Worm (Caenorhabditis elegans) whole organism, young adult: Measurements from ENCODE around the gene eps-8.
"Not testable (repeated sequence)": the region's sequence is repeated elsewhere in the genome, so short reads cannot be mapped to it uniquely, and the experiment has no call there.

Source experiments
- C06A6.2 ChIP-seq: fragments of 200-800 bp; sonication (Bioruptor generic); conservative IDR thresholded peaks from 2 replicates; pipeline ENCODE4 v1.3.6; 2022; ENCODE audit warnings: missing genetic modification characterization, missing compliant biosample characterization
- D2030.7 ChIP-seq: fragments of 200-800 bp; sonication (Bioruptor generic); IDR thresholded peaks from 2 replicates; pipeline ENCODE4 v1.3.6; 2022; ENCODE audit warnings: missing genetic modification reagents, missing genetic modification characterization, missing compliant biosample characterization
- F23B12.7 ChIP-seq: sonication (generic microtip); optimal IDR thresholded peaks from 2 replicates; lab custom pipeline; 2017; ENCODE audit warnings: missing genetic modification characterization, mild to moderate bottlenecking, missing compliant biosample characterization, antibody characterized with exemption, moderate library complexity; ENCODE audit not compliant: insufficient read depth
- K12H6.12 ChIP-seq: fragments of 200-800 bp; sonication (Bioruptor generic); optimal IDR thresholded peaks from 2 replicates; lab custom pipeline; 2018; ENCODE audit warnings: mild to moderate bottlenecking, missing genetic modification characterization, missing compliant biosample characterization
- Y67H2A.10 ChIP-seq: fragments of 200-800 bp; sonication (Bioruptor generic); conservative IDR thresholded peaks from 2 replicates; pipeline ENCODE4 v1.3.6; 2022; ENCODE audit warnings: missing genetic modification reagents, missing genetic modification characterization, missing compliant biosample characterization
- Y79H2A.3 ChIP-seq: fragments of 200-800 bp; sonication (Bioruptor generic); conservative IDR thresholded peaks from 2 replicates; pipeline ENCODE4 v1.3.6; 2022; ENCODE audit warnings: missing genetic modification reagents, missing genetic modification characterization, missing compliant biosample characterization
- ZK185.1 ChIP-seq: sonication (generic microtip); optimal IDR thresholded peaks from 2 replicates; lab custom pipeline; 2016; ENCODE audit warnings: mild to moderate bottlenecking, missing genetic modification characterization, missing compliant biosample characterization; ENCODE audit not compliant: poor library complexity, severe bottlenecking
- aptf-3 ChIP-seq: fragments of 200-800 bp; sonication (Bioruptor generic); IDR thresholded peaks from 2 replicates; pipeline ENCODE4 v1.3.6; 2022; ENCODE audit warnings: missing genetic modification characterization, missing compliant biosample characterization
- athp-1 ChIP-seq: sonication (generic microtip); optimal IDR thresholded peaks from 2 replicates; lab custom pipeline; 2017; ENCODE audit warnings: mild to moderate bottlenecking, missing genetic modification characterization, missing compliant biosample characterization
- attf-6 ChIP-seq: fragments of 200-800 bp; sonication (Bioruptor generic); IDR thresholded peaks from 2 replicates; pipeline ENCODE4 v1.3.6; 2022; ENCODE audit warnings: missing genetic modification reagents, missing genetic modification characterization, missing compliant biosample characterization
- bed-1 ChIP-seq: fragments of 200-800 bp; sonication (Bioruptor generic); IDR thresholded peaks from 2 replicates; pipeline ENCODE4 v1.3.6; 2022; ENCODE audit warnings: missing genetic modification reagents, missing genetic modification characterization, missing compliant biosample characterization
- chd-7 ChIP-seq: sonication (generic microtip); optimal IDR thresholded peaks from 2 replicates; lab custom pipeline; 2016; ENCODE audit warnings: mild to moderate bottlenecking, missing genetic modification characterization, moderate library complexity, missing compliant biosample characterization
- die-1 ChIP-seq: sonication (generic microtip); optimal IDR thresholded peaks from 2 replicates; lab custom pipeline; 2016; ENCODE audit warnings: missing genotype, mild to moderate bottlenecking, missing genetic modification characterization, missing compliant biosample characterization
- ets-4 ChIP-seq: fragments of 200-800 bp; sonication (Bioruptor generic); optimal IDR thresholded peaks from 2 replicates; lab custom pipeline; 2018; ENCODE audit warnings: mild to moderate bottlenecking, missing genetic modification characterization, missing compliant biosample characterization
- hmg-1.2 ChIP-seq: fragments of 200-800 bp; sonication (Bioruptor generic); IDR thresholded peaks from 2 replicates; pipeline ENCODE4 v1.3.6; 2022; ENCODE audit warnings: missing genetic modification reagents, missing genetic modification characterization, missing compliant biosample characterization
- lag-1 ChIP-seq: fragments of 200-800 bp; sonication (Bioruptor generic); IDR thresholded peaks from 2 replicates; pipeline ENCODE4 v1.3.6; 2022; ENCODE audit warnings: missing genetic modification reagents, missing genetic modification characterization, missing compliant biosample characterization
- lin-35 ChIP-seq, 3 experiments: fragments of 150-350 bp in 2 of 3; sonication (generic microtip) in 1 of 3; optimal IDR thresholded peaks; 2 replicates each; lab custom pipeline; 2014 to 2018; ENCODE audit warnings: missing biosample characterization in 3 of 3, missing genetic modification characterization in 3 of 3, missing genetic modification reagents in 3 of 3
- lin-40 ChIP-seq: sonication (generic microtip); optimal IDR thresholded peaks from 2 replicates; lab custom pipeline; 2016; ENCODE audit warnings: missing genetic modification characterization, mild to moderate bottlenecking, missing compliant biosample characterization, missing genotype, missing genetic modification reagents
- lsl-1 ChIP-seq: fragments of 200-800 bp; sonication (Bioruptor generic); optimal IDR thresholded peaks from 2 replicates; lab custom pipeline; 2018; ENCODE audit warnings: mild to moderate bottlenecking, missing genetic modification characterization, moderate library complexity, missing compliant biosample characterization
- madf-6 ChIP-seq: fragments of 200-800 bp; sonication (Bioruptor generic); IDR thresholded peaks from 2 replicates; pipeline ENCODE4 v1.3.6; 2022; ENCODE audit warnings: missing genetic modification reagents, missing genetic modification characterization, missing compliant biosample characterization
- mes-4 ChIP-seq: sonication (generic microtip); optimal IDR thresholded peaks from 2 replicates; lab custom pipeline; 2016; ENCODE audit warnings: missing genotype, missing genetic modification characterization, missing compliant biosample characterization
- nhr-120 ChIP-seq: fragments of 200-800 bp; sonication (Bioruptor generic); IDR thresholded peaks from 2 replicates; pipeline ENCODE4 v1.3.6; 2022; ENCODE audit warnings: missing genetic modification characterization, missing compliant biosample characterization
- snpc-1.1 ChIP-seq: sonication (generic microtip); optimal IDR thresholded peaks from 2 replicates; lab custom pipeline; 2017; ENCODE audit warnings: missing genetic modification characterization, mild to moderate bottlenecking, missing compliant biosample characterization, antibody characterized with exemption, moderate library complexity, missing genotype, missing genetic modification reagents; ENCODE audit not compliant: insufficient read depth
- snpc-4 ChIP-seq, 5 experiments: fragments of 150-350 bp in 1 of 5; sonication (generic microtip) in 4 of 5; optimal IDR thresholded peaks; 2 replicates each; lab custom pipeline; 2014 to 2018; ENCODE audit warnings: missing genetic modification characterization in 5 of 5, missing biosample characterization in 3 of 5, antibody characterized with exemption in 2 of 5, mild to moderate bottlenecking in 2 of 5, missing compliant biosample characterization in 2 of 5, missing genotype in 2 of 5, moderate library complexity in 2 of 5, missing genetic modification reagents in 1 of 5
- sptf-2 ChIP-seq: fragments of 200-800 bp; sonication (Bioruptor generic); optimal IDR thresholded peaks from 2 replicates; lab custom pipeline; 2018; ENCODE audit warnings: mild to moderate bottlenecking, missing genetic modification characterization, missing compliant biosample characterization
- tbx-9 ChIP-seq: sonication (generic microtip); optimal IDR thresholded peaks from 2 replicates; lab custom pipeline; 2016; ENCODE audit warnings: borderline replicate concordance, missing genetic modification characterization, inconsistent platforms, missing compliant biosample characterization
- ztf-28 ChIP-seq: fragments of 200-800 bp; sonication (Bioruptor generic); IDR thresholded peaks from 2 replicates; pipeline ENCODE4 v1.3.6; 2022; ENCODE audit warnings: missing genetic modification reagents, missing genetic modification characterization, missing compliant biosample characterization

eps-8 gene

ce11 chrIV:14932640-14933039 is 53.4 kb downstream of the eps-8 start, which contains the start of gene Y57G11C.1131:
Gene Y57G11C.1131, plus strand, starts transcription at chrIV:14932972.
- TF ChIP-seq snpc-4 (GFP tag; optimal IDR thresholded peaks at IDR 0.05; lab: Kevin White, UChicago): peak; percentile 84
- TF ChIP-seq snpc-4 (tag; optimal IDR thresholded peaks at IDR 0.05; lab: Kevin White, UChicago): peak; percentile 48 to 97 (median 90)
- TF ChIP-seq hmg-1.2 (GFP tag; lab: Robert Waterston, UW): peak; percentile 57
- no peak for TF ChIP-seq lin-40 (tag; lab: Kevin White, UChicago)
- TF ChIP-seq snpc-1.1 (tag; lab: Kevin White, UChicago): peak; percentile 73
- 0 out of 2 replicates have a peak, but pooled peaks have one; percentile 14 for TF ChIP-seq D2030.7 (GFP tag; lab: Robert Waterston, UW)
- TF ChIP-seq attf-6 (GFP tag; lab: Robert Waterston, UW): peak; percentile 89

- no peak for TF ChIP-seq ztf-28
- no peak for TF ChIP-seq ZK185.1 (tag; lab: Kevin White, UChicago)
- no peak for TF ChIP-seq lin-35 (GFP tag; optimal IDR thresholded peaks at IDR 0.05; lab: Kevin White, UChicago)
- TF ChIP-seq sptf-2: no peak
- TF ChIP-seq nhr-120 (GFP tag; lab: Robert Waterston, UW): no peak
- no peak for TF ChIP-seq F23B12.7 (tag; lab: Kevin White, UChicago)
- no peak for TF ChIP-seq ets-4 (GFP tag; lab: Kevin White, UChicago)
- no peak for TF ChIP-seq C06A6.2 (GFP tag; lab: Robert Waterston, UW)
- TF ChIP-seq tbx-9 (tag; lab: Kevin White, UChicago): no peak
- TF ChIP-seq bed-1 (GFP tag; lab: Robert Waterston, UW): no peak
- TF ChIP-seq lsl-1 (GFP tag; lab: Kevin White, UChicago): no peak
- TF ChIP-seq lag-1: no peak
- no peak for TF ChIP-seq athp-1 (tag; lab: Kevin White, UChicago)
- no peak for TF ChIP-seq madf-6 (GFP tag; lab: Robert Waterston, UW)
- TF ChIP-seq K12H6.12 (tag; lab: Kevin White, UChicago): no peak
- TF ChIP-seq Y67H2A.10 (GFP tag; lab: Robert Waterston, UW): no peak
Observed at ce11 chrIV:14937017-14937416, 57.7 kb downstream of the eps-8 start, which contains the start of gene Y57G11C.1144. Gene Y57G11C.1144, plus strand, starts transcription at chrIV:14937317.

- TF ChIP-seq chd-7; ets-4 (GFP tag; lab: Kevin White, UChicago); mes-4 (tag; lab: Kevin White, UChicago): not testable (repeated sequence)
- TF ChIP-seq, all 124 proteins: peak for 0; not testable (repeated sequence) for 124
Observed at ce11 chrIV:14938596-14938995, 59.3 kb downstream of the eps-8 start, which contains the start of gene Y57G11C.30. Gene Y57G11C.30, plus strand, starts transcription at chrIV:14938896.

ce11 chrIV:14944234-14944633 is 65.0 kb downstream of the eps-8 start, which contains the start of gene Y57G11C.48:
Gene Y57G11C.48, minus strand, starts transcription at chrIV:14944334.
- no peak for TF ChIP-seq aptf-3 (GFP tag; lab: Robert Waterston, UW)
- peak; percentile 17; the same call in 1 of the 2 replicates for TF ChIP-seq attf-6 (GFP tag; lab: Robert Waterston, UW)

- TF ChIP-seq snpc-4 (GFP tag; optimal IDR thresholded peaks at IDR 0.05; lab: Kevin White, UChicago): no peak
- peak in 1 of 4 experiments; percentile 44 for TF ChIP-seq snpc-4 (tag; optimal IDR thresholded peaks at IDR 0.05; lab: Kevin White, UChicago)
- peak; percentile 83 for TF ChIP-seq attf-6 (GFP tag; lab: Robert Waterston, UW)
- TF ChIP-seq die-1 (tag; lab: Kevin White, UChicago): no peak
- no peak for TF ChIP-seq Y79H2A.3
Observed at ce11 chrIV:14949048-14949447, 69.8 kb downstream of the eps-8 start.
